Worm (Caenorhabditis elegans) whole organism, young adult: ENCODE measurements around the gene Y73F8A.1159.
A peak's percentile ranks its signal among the peaks of the same experiment; 100 is the strongest.

Source experiments
- B0261.1 ChIP-seq: sonication (generic microtip); optimal IDR thresholded peaks from 2 replicates; lab custom pipeline; 2016; ENCODE audit warnings: mild to moderate bottlenecking, missing genetic modification characterization, moderate library complexity, missing compliant biosample characterization
- F23B12.7 ChIP-seq: sonication (generic microtip); optimal IDR thresholded peaks from 2 replicates; lab custom pipeline; 2017; ENCODE audit warnings: missing genetic modification characterization, mild to moderate bottlenecking, missing compliant biosample characterization, antibody characterized with exemption, moderate library complexity; ENCODE audit not compliant: insufficient read depth
- F52B5.7 ChIP-seq: sonication (generic microtip); optimal IDR thresholded peaks from 2 replicates; lab custom pipeline; 2016; ENCODE audit warnings: mild to moderate bottlenecking, missing genetic modification characterization, missing compliant biosample characterization
- aptf-3 ChIP-seq: fragments of 200-800 bp; sonication (Bioruptor generic); IDR thresholded peaks from 2 replicates; pipeline ENCODE4 v1.3.6; 2022; ENCODE audit warnings: missing genetic modification characterization, missing compliant biosample characterization
- attf-3 ChIP-seq: fragments of 200-800 bp; sonication (Bioruptor generic); conservative IDR thresholded peaks from 2 replicates; pipeline ENCODE4 v1.3.6; 2022; ENCODE audit warnings: missing genetic modification reagents, missing genetic modification characterization, missing compliant biosample characterization
- attf-6 ChIP-seq: fragments of 200-800 bp; sonication (Bioruptor generic); IDR thresholded peaks from 2 replicates; pipeline ENCODE4 v1.3.6; 2022; ENCODE audit warnings: missing genetic modification reagents, missing genetic modification characterization, missing compliant biosample characterization
- cebp-1 ChIP-seq, 2 experiments: fragments of 200-800 bp in 1 of 2; sonication (Bioruptor generic) in 1 of 2; sonication (generic microtip) in 1 of 2; IDR thresholded peaks in 1 of 2; optimal IDR thresholded peaks in 1 of 2; 2 replicates each; pipeline versions ENCODE4 v1.3.6 to Lab custom; 2017 to 2022; ENCODE audit warnings: missing compliant biosample characterization in 2 of 2, missing genetic modification characterization in 2 of 2, mild to moderate bottlenecking in 1 of 2, missing genetic modification reagents in 1 of 2, moderate library complexity in 1 of 2
- ceh-40 ChIP-seq: fragments of 200-800 bp; sonication (Bioruptor generic); IDR thresholded peaks from 2 replicates; pipeline ENCODE4 v1.3.6; 2022; ENCODE audit warnings: missing genetic modification characterization, missing compliant biosample characterization
- ceh-79 ChIP-seq: sonication (generic microtip); optimal IDR thresholded peaks from 2 replicates; lab custom pipeline; 2017; ENCODE audit warnings: mild to moderate bottlenecking, missing genetic modification characterization, missing compliant biosample characterization
- die-1 ChIP-seq: sonication (generic microtip); optimal IDR thresholded peaks from 2 replicates; lab custom pipeline; 2016; ENCODE audit warnings: missing genotype, mild to moderate bottlenecking, missing genetic modification characterization, missing compliant biosample characterization
- dox-1 ChIP-seq: fragments of 200-800 bp; sonication (Bioruptor generic); IDR thresholded peaks from 2 replicates; pipeline ENCODE4 v1.3.6; 2022; ENCODE audit warnings: missing genetic modification reagents, missing genetic modification characterization, missing compliant biosample characterization
- efl-1 ChIP-seq: fragments of 150-350 bp; optimal IDR thresholded peaks from 2 replicates; lab custom pipeline; 2014; ENCODE audit warnings: missing biosample characterization, missing genetic modification reagents, missing genetic modification characterization
- egl-44 ChIP-seq: fragments of 200-800 bp; sonication (Bioruptor generic); IDR thresholded peaks from 2 replicates; pipeline ENCODE4 v1.3.6; 2022; ENCODE audit warnings: missing genetic modification reagents, missing genetic modification characterization, missing compliant biosample characterization
- egrh-3 ChIP-seq: fragments of 200-800 bp; sonication (Bioruptor generic); IDR thresholded peaks from 2 replicates; pipeline ENCODE4 v1.3.6; 2022; ENCODE audit warnings: missing genetic modification reagents, missing genetic modification characterization, missing compliant biosample characterization
- him-1 ChIP-seq: sonication (generic microtip); optimal IDR thresholded peaks from 2 replicates; lab custom pipeline; 2016; ENCODE audit warnings: missing genotype, missing genetic modification reagents, missing genetic modification characterization, missing compliant biosample characterization
- hmg-20 ChIP-seq: fragments of 200-800 bp; sonication (Bioruptor generic); IDR thresholded peaks from 2 replicates; pipeline ENCODE4 v1.3.6; 2022; ENCODE audit warnings: missing genetic modification reagents, missing genetic modification characterization, missing compliant biosample characterization
- lir-1 ChIP-seq: fragments of 200-800 bp; sonication (Bioruptor generic); conservative IDR thresholded peaks from 2 replicates; pipeline ENCODE4 v1.3.6; 2022; ENCODE audit warnings: missing genetic modification reagents, missing genetic modification characterization, missing compliant biosample characterization
- madf-3 ChIP-seq: fragments of 200-800 bp; sonication (Bioruptor generic); IDR thresholded peaks from 2 replicates; pipeline ENCODE4 v1.3.6; 2022; ENCODE audit warnings: missing genetic modification reagents, missing genetic modification characterization, missing compliant biosample characterization
- nfyb-1 ChIP-seq: fragments of 200-800 bp; sonication (Bioruptor generic); IDR thresholded peaks from 2 replicates; pipeline ENCODE4 v1.3.6; 2022; ENCODE audit warnings: missing genetic modification reagents, missing genetic modification characterization, missing compliant biosample characterization
- pha-4 ChIP-seq: fragments of 150-350 bp; sonication (generic microtip); optimal IDR thresholded peaks from 2 replicates; lab custom pipeline; 2014; ENCODE audit warnings: missing biosample characterization, missing genetic modification reagents, missing genetic modification characterization
- rec-8 ChIP-seq, 2 experiments: sonication (generic microtip); optimal IDR thresholded peaks; 2 replicates each; lab custom pipeline; 2016; ENCODE audit warnings: mild to moderate bottlenecking in 2 of 2, missing genetic modification characterization in 2 of 2, missing genetic modification reagents in 2 of 2, missing genotype in 2 of 2, missing biosample characterization in 1 of 2, missing compliant biosample characterization in 1 of 2, moderate library complexity in 1 of 2
- rpc-1 ChIP-seq, 2 experiments: fragments of 150-350 bp in 1 of 2; sonication (generic microtip) in 1 of 2; optimal IDR thresholded peaks; 2 replicates each; lab custom pipeline; 2014 to 2018; ENCODE audit warnings: missing biosample characterization in 1 of 2, missing genetic modification characterization in 1 of 2, missing genetic modification reagents in 1 of 2, missing genotype in 1 of 2
- sdz-38 ChIP-seq: sonication (generic microtip); optimal IDR thresholded peaks from 2 replicates; lab custom pipeline; 2016; ENCODE audit warnings: missing genotype, missing genetic modification characterization, missing compliant biosample characterization
- snpc-1.1 ChIP-seq: sonication (generic microtip); optimal IDR thresholded peaks from 2 replicates; lab custom pipeline; 2017; ENCODE audit warnings: missing genetic modification characterization, mild to moderate bottlenecking, missing compliant biosample characterization, antibody characterized with exemption, moderate library complexity, missing genotype, missing genetic modification reagents; ENCODE audit not compliant: insufficient read depth
- snpc-1.3 ChIP-seq: sonication (generic microtip); optimal IDR thresholded peaks from 2 replicates; lab custom pipeline; 2017; ENCODE audit warnings: missing genetic modification characterization, mild to moderate bottlenecking, missing compliant biosample characterization, antibody characterized with exemption, moderate library complexity, missing genotype, missing genetic modification reagents; ENCODE audit not compliant: insufficient read depth
- snpc-4 ChIP-seq, 5 experiments: fragments of 150-350 bp in 1 of 5; sonication (generic microtip) in 4 of 5; optimal IDR thresholded peaks; 2 replicates each; lab custom pipeline; 2014 to 2018; ENCODE audit warnings: missing genetic modification characterization in 5 of 5, missing biosample characterization in 3 of 5, antibody characterized with exemption in 2 of 5, mild to moderate bottlenecking in 2 of 5, missing compliant biosample characterization in 2 of 5, missing genotype in 2 of 5, moderate library complexity in 2 of 5, missing genetic modification reagents in 1 of 5
- tbp1 ChIP-seq: fragments of 200-800 bp; sonication (Bioruptor generic); optimal IDR thresholded peaks from 2 replicates; lab custom pipeline; 2018; ENCODE audit warnings: mild to moderate bottlenecking, missing genetic modification characterization, missing compliant biosample characterization
- ztf-26 ChIP-seq: sonication (generic microtip); optimal IDR thresholded peaks from 2 replicates; lab custom pipeline; 2017; ENCODE audit warnings: missing genetic modification characterization, missing compliant biosample characterization
- ztf-28 ChIP-seq: fragments of 200-800 bp; sonication (Bioruptor generic); IDR thresholded peaks from 2 replicates; pipeline ENCODE4 v1.3.6; 2022; ENCODE audit warnings: missing genetic modification reagents, missing genetic modification characterization, missing compliant biosample characterization
- ztf-6 ChIP-seq: fragments of 200-800 bp; sonication (Bioruptor generic); IDR thresholded peaks from 2 replicates; pipeline ENCODE4 v1.3.6; 2022; ENCODE audit warnings: missing genetic modification reagents, missing genetic modification characterization, missing compliant biosample characterization

Gene Y73F8A.1159

DNA sequence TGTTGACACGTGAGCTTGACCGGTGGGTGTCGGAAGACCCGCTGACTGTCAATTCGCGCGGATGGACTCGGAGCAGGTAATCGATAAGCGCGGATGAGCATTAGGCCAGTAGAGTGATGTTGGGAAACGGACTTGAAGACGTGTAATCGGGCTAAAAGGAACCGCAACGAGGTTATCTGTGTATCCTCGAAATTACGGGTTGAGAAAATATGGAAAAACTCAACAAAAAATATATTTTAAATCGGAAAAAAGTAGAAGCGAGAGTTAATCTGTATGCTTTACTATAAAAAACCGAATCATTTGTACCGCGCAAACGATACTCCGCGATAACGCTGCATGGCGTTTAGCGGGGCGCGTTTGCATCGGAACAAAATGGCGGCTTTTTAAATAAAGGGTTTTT lies at the start of gene Y73F8A.1159:
Gene Y73F8A.1159 (minus strand): TSS at position 101 of the 400 bp plus-strand sequence.
- TF ChIP-seq ztf-6 (no peak), ztf-26 (tag; lab: Kevin White, UChicago) (no peak), egl-44 (GFP tag; lab: Robert Waterston, UW) (no peak), dox-1 (GFP tag; lab: Robert Waterston, UW) (no peak), lir-1 (GFP tag; lab: Robert Waterston, UW) (no peak), snpc-4 (GFP tag; optimal IDR thresholded peaks at IDR 0.05; lab: Kevin White, UChicago) (no peak), snpc-4 (tag; optimal IDR thresholded peaks at IDR 0.05; lab: Kevin White, UChicago) (no peak), attf-3 (GFP tag; lab: Robert Waterston, UW) (no peak), sdz-38 (no peak), aptf-3 (no peak), nfyb-1 (no peak), F23B12.7 (tag; lab: Kevin White, UChicago) (no peak), cebp-1 (GFP tag; IDR thresholded peaks at IDR 0.05; lab: Robert Waterston, UW) (no peak), cebp-1 (tag; optimal IDR thresholded peaks at IDR 0.05; lab: Kevin White, UChicago) (no peak), madf-3 (GFP tag; lab: Robert Waterston, UW) (no peak)

DNA sequence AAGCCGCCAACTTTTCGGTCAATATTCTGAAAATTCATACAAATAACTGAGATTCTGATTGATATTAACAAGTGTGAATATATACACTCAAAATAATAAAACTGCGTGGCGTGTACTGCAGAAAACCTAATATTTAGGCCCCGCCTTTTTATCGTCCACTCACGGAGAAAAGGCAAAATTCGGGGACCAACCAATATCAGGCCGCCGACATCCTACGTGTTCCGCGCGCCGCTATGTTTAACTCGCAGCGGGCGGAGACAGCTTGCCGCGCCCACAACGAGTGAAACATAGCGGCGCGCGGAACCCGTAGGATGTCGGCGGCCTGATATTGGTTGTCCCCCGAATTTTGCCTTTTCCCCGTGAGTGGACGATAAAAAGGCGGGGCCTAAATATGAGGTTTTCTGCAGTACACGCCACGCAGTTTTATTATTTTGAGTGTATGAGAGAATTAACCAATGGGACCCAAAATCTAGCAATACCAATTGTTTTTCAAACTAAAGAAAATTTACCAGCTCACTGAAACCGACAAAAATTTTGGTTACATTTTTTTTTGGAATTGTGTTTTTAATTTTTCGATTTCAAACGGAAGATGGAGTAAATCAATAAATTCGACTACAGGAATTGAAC lies 44.6 kb upstream of the Y73F8A.1159 start:
- TF ChIP-seq attf-6 (GFP tag; lab: Robert Waterston, UW) (peak; percentile 67), snpc-4 (GFP tag; optimal IDR thresholded peaks at IDR 0.05; lab: Kevin White, UChicago) (peak; percentile 48), snpc-4 (tag; optimal IDR thresholded peaks at IDR 0.05; lab: Kevin White, UChicago) (peak; percentile 30 to 94 (median 53))
- TF ChIP-seq, all 124 proteins: peak for 2; not testable (repeated sequence) for 122

- TF ChIP-seq sdz-38 (no peak), snpc-4 (GFP tag; optimal IDR thresholded peaks at IDR 0.05; lab: Kevin White, UChicago) (peak; percentile 89), snpc-4 (tag; optimal IDR thresholded peaks at IDR 0.05; lab: Kevin White, UChicago) (peak in 3 of 4 experiments; percentile 93 to 97 (median 96)), rec-8 (tag; optimal IDR thresholded peaks at IDR 0.05; lab: Kevin White, UChicago) (no peak), ceh-79 (tag; lab: Kevin White, UChicago) (no peak), snpc-1.1 (tag; lab: Kevin White, UChicago) (peak; percentile 46), pha-4 (tag; lab: Kevin White, UChicago) (no peak), hmg-20 (GFP tag; lab: Robert Waterston, UW) (no peak), efl-1 (no peak), B0261.1 (tag; lab: Kevin White, UChicago) (peak; percentile 68), snpc-1.3 (peak; percentile 75), tbp1 (GFP tag; lab: Kevin White, UChicago) (peak; percentile 89), him-1 (tag; lab: Kevin White, UChicago) (peak; percentile 43), attf-6 (GFP tag; lab: Robert Waterston, UW) (peak; percentile 96), egrh-3 (GFP tag; lab: Robert Waterston, UW) (no peak), ztf-28 (no peak), rpc-1 (optimal IDR thresholded peaks at IDR 0.05; lab: Kevin White, UChicago) (peak; percentile 65), rpc-1 (tag; optimal IDR thresholded peaks at IDR 0.05; lab: Kevin White, UChicago) (peak; percentile 83), ceh-40 (GFP tag; lab: Robert Waterston, UW) (no peak), F52B5.7 (tag; lab: Kevin White, UChicago) (no peak), F23B12.7 (tag; lab: Kevin White, UChicago) (peak; percentile 19), die-1 (tag; lab: Kevin White, UChicago) (peak; percentile 13)
Observed at ce11 chrIV:15433805-15434204, 43.0 kb upstream of the Y73F8A.1159 start.
